Fruit fly (Drosophila melanogaster) whole organism, prepupa: Measurements from ENCODE around the gene CG14431.
A peak's percentile ranks its signal among the peaks of the same experiment; 100 is the strongest.

Experiments
- CG10631 ChIP-seq: fragments of 200-800 bp; sonication (Bioruptor generic); optimal IDR thresholded peaks from 2 replicates; lab custom pipeline; 2016; ENCODE audit warnings: missing biosample characterization, missing genetic modification characterization
- CG15336 ChIP-seq: fragments of 200-800 bp; sonication (Bioruptor generic); IDR thresholded peaks from 2 replicates; pipeline ENCODE4 v1.3.6; 2022; ENCODE audit warnings: missing biosample characterization, missing genetic modification characterization
- CG3032 ChIP-seq: fragments of 200-800 bp; optimal IDR thresholded peaks from 2 replicates; lab custom pipeline; 2019; ENCODE audit warnings: missing biosample characterization, mild to moderate bottlenecking, missing genetic modification characterization, moderate library complexity
- CG32006 ChIP-seq: fragments of 200-800 bp; sonication (Bioruptor generic); optimal IDR thresholded peaks from 3 replicates; lab custom pipeline; 2017; ENCODE audit warnings: missing biosample characterization, mild to moderate bottlenecking, missing genetic modification characterization
- CG34406 ChIP-seq: fragments of 200-800 bp; sonication (Bioruptor generic); optimal IDR thresholded peaks from 3 replicates; lab custom pipeline; 2016; ENCODE audit warnings: missing biosample characterization, missing genetic modification characterization
- CG3919 ChIP-seq: fragments of 200-800 bp; sonication (Bioruptor generic); optimal IDR thresholded peaks from 3 replicates; lab custom pipeline; 2016; ENCODE audit warnings: missing biosample characterization, missing genetic modification characterization
- CG6163 ChIP-seq: fragments of 200-800 bp; sonication (Bioruptor generic); IDR thresholded peaks from 3 replicates; pipeline ENCODE4 v1.3.6; 2022; ENCODE audit warnings: missing biosample characterization, missing genetic modification characterization
- CG6276 ChIP-seq: fragments of 200-800 bp; sonication (Bioruptor generic); optimal IDR thresholded peaks from 2 replicates; lab custom pipeline; 2017; ENCODE audit warnings: missing biosample characterization, mild to moderate bottlenecking, missing genetic modification characterization
- CG6792 ChIP-seq: fragments of 200-800 bp; sonication (Bioruptor generic); optimal IDR thresholded peaks from 3 replicates; lab custom pipeline; 2016; ENCODE audit warnings: missing biosample characterization, missing genetic modification characterization
- CG6854 ChIP-seq: fragments of 200-800 bp; sonication (Bioruptor generic); optimal IDR thresholded peaks from 2 replicates; lab custom pipeline; 2017; ENCODE audit warnings: missing biosample characterization, mild to moderate bottlenecking, missing genetic modification characterization
- CG7368 ChIP-seq: fragments of 200-800 bp; sonication (Bioruptor generic); optimal IDR thresholded peaks from 3 replicates; lab custom pipeline; 2016; ENCODE audit warnings: missing biosample characterization, missing genetic modification characterization
- CG8119 ChIP-seq: fragments of 200-800 bp; sonication (Bioruptor generic); IDR thresholded peaks from 3 replicates; pipeline ENCODE4 v1.3.6; 2022; ENCODE audit warnings: missing biosample characterization, missing genetic modification characterization
- CG8319 ChIP-seq: fragments of 200-800 bp; sonication (Bioruptor generic); optimal IDR thresholded peaks from 3 replicates; lab custom pipeline; 2016; ENCODE audit warnings: missing biosample characterization, missing genetic modification characterization
- Eip78C ChIP-seq: fragments of 200-800 bp; sonication (Bioruptor generic); peaks from one replicate; lab custom pipeline; 2016; ENCODE audit warnings: missing biosample characterization, missing genetic modification characterization
- Ets21C ChIP-seq: fragments of 200-800 bp; sonication (Bioruptor generic); optimal IDR thresholded peaks from 3 replicates; lab custom pipeline; 2016; ENCODE audit warnings: missing biosample characterization, missing genetic modification characterization
- Gug ChIP-seq: fragments of 200-800 bp; sonication (Bioruptor generic); IDR thresholded peaks from 2 replicates; pipeline ENCODE4 v1.3.6; 2022; ENCODE audit warnings: missing biosample characterization, missing genetic modification characterization
- Hr39 ChIP-seq: fragments of 200-800 bp; sonication (Bioruptor generic); optimal IDR thresholded peaks from 2 replicates; lab custom pipeline; 2016; ENCODE audit warnings: missing biosample characterization, missing genetic modification characterization
- Hr4 ChIP-seq: fragments of 200-800 bp; sonication (Bioruptor generic); optimal IDR thresholded peaks from 3 replicates; lab custom pipeline; 2016; ENCODE audit warnings: missing biosample characterization, missing genetic modification characterization
- Lpt ChIP-seq: fragments of 200-800 bp; sonication (Bioruptor generic); optimal IDR thresholded peaks from 3 replicates; lab custom pipeline; 2016; ENCODE audit warnings: missing biosample characterization, missing genetic modification characterization
- Met ChIP-seq: fragments of 200-800 bp; sonication (Bioruptor generic); optimal IDR thresholded peaks from 3 replicates; lab custom pipeline; 2016; ENCODE audit warnings: missing biosample characterization, missing genetic modification characterization
- OdsH ChIP-seq: fragments of 200-800 bp; sonication (Bioruptor generic); optimal IDR thresholded peaks from 3 replicates; lab custom pipeline; 2016; ENCODE audit warnings: missing biosample characterization, missing genetic modification characterization
- Smox ChIP-seq: fragments of 200-800 bp; sonication (Bioruptor generic); optimal IDR thresholded peaks from 3 replicates; lab custom pipeline; 2016; ENCODE audit warnings: missing biosample characterization, missing genetic modification characterization
- Sox102F ChIP-seq: fragments of 200-800 bp; sonication (Bioruptor generic); optimal IDR thresholded peaks from 2 replicates; lab custom pipeline; 2016; ENCODE audit warnings: missing biosample characterization, mild to moderate bottlenecking, missing genetic modification characterization
- Sox14 ChIP-seq: fragments of 200-800 bp; sonication (Bioruptor generic); optimal IDR thresholded peaks from 3 replicates; lab custom pipeline; 2016; ENCODE audit warnings: missing biosample characterization, missing genetic modification characterization
- achi ChIP-seq: fragments of 200-800 bp; sonication (Bioruptor generic); optimal IDR thresholded peaks from 3 replicates; lab custom pipeline; 2016; ENCODE audit warnings: missing biosample characterization, missing genetic modification characterization
- acj6 ChIP-seq: fragments of 200-800 bp; sonication (Bioruptor generic); optimal IDR thresholded peaks from 3 replicates; lab custom pipeline; 2016; ENCODE audit warnings: missing biosample characterization, missing genetic modification characterization
- cyc ChIP-seq: fragments of 200-800 bp; sonication (Bioruptor generic); optimal IDR thresholded peaks from 3 replicates; lab custom pipeline; 2016; ENCODE audit warnings: missing biosample characterization, missing genetic modification characterization
- dac ChIP-seq: fragments of 200-800 bp; sonication (Bioruptor generic); optimal IDR thresholded peaks from 2 replicates; lab custom pipeline; 2017; ENCODE audit warnings: missing biosample characterization, mild to moderate bottlenecking, missing genetic modification characterization
- dsx ChIP-seq: fragments of 200-800 bp; optimal IDR thresholded peaks from 3 replicates; lab custom pipeline; 2019; ENCODE audit warnings: missing biosample characterization, mild to moderate bottlenecking, missing genetic modification characterization, moderate library complexity; ENCODE audit not compliant: poor library complexity, severe bottlenecking
- eg ChIP-seq: fragments of 200-800 bp; sonication (Bioruptor generic); IDR thresholded peaks from 3 replicates; pipeline ENCODE4 v1.3.6; 2022; ENCODE audit warnings: missing biosample characterization, missing genetic modification characterization
- esn ChIP-seq: fragments of 200-800 bp; sonication (Bioruptor generic); optimal IDR thresholded peaks from 2 replicates; lab custom pipeline; 2016; ENCODE audit warnings: missing biosample characterization, mild to moderate bottlenecking, missing genetic modification characterization, moderate library complexity
- fd85E ChIP-seq: fragments of 200-800 bp; sonication (Bioruptor generic); optimal IDR thresholded peaks from 3 replicates; lab custom pipeline; 2016; ENCODE audit warnings: missing biosample characterization, missing genetic modification characterization
- fkh ChIP-seq: fragments of 200-800 bp; sonication (Bioruptor generic); optimal IDR thresholded peaks from 3 replicates; lab custom pipeline; 2017; ENCODE audit warnings: missing biosample characterization, mild to moderate bottlenecking, missing genetic modification characterization, moderate library complexity
- net ChIP-seq: fragments of 200-800 bp; sonication (Bioruptor generic); optimal IDR thresholded peaks from 3 replicates; lab custom pipeline; 2016; ENCODE audit warnings: missing biosample characterization, missing genetic modification characterization
- pdm3 ChIP-seq: fragments of 200-800 bp; sonication (Bioruptor generic); optimal IDR thresholded peaks from 3 replicates; lab custom pipeline; 2016; ENCODE audit warnings: missing biosample characterization, missing genetic modification characterization
- salr ChIP-seq, 2 experiments: fragments of 200-800 bp; sonication (Bioruptor generic); optimal IDR thresholded peaks; 3 replicates each; lab custom pipeline; 2016 to 2018; ENCODE audit warnings: missing biosample characterization in 2 of 2, missing genetic modification characterization in 2 of 2, mild to moderate bottlenecking in 1 of 2
- spab ChIP-seq: fragments of 200-800 bp; sonication (Bioruptor generic); optimal IDR thresholded peaks from 2 replicates; lab custom pipeline; 2017; ENCODE audit warnings: missing biosample characterization, mild to moderate bottlenecking, missing genetic modification characterization, missing genetic modification reagents
- ss ChIP-seq, 2 experiments: fragments of 200-800 bp; sonication (Bioruptor generic); optimal IDR thresholded peaks; 2 replicates in 1 of 2; 3 replicates in 1 of 2; lab custom pipeline; 2017 to 2018; ENCODE audit warnings: mild to moderate bottlenecking in 2 of 2, missing biosample characterization in 2 of 2, missing genetic modification characterization in 2 of 2, moderate library complexity in 1 of 2
- svp ChIP-seq: fragments of 200-800 bp; sonication (Bioruptor generic); peaks from one replicate; lab custom pipeline; 2016; ENCODE audit warnings: missing biosample characterization, missing genetic modification characterization
- topi ChIP-seq: fragments of 200-800 bp; sonication (Bioruptor generic); optimal IDR thresholded peaks from 3 replicates; lab custom pipeline; 2016; ENCODE audit warnings: missing biosample characterization, missing genetic modification characterization
- vri ChIP-seq: fragments of 200-800 bp; sonication (Bioruptor generic); optimal IDR thresholded peaks from 3 replicates; lab custom pipeline; 2016; ENCODE audit warnings: missing biosample characterization, mild to moderate bottlenecking, missing genetic modification characterization

The CG14431 gene

DNA sequence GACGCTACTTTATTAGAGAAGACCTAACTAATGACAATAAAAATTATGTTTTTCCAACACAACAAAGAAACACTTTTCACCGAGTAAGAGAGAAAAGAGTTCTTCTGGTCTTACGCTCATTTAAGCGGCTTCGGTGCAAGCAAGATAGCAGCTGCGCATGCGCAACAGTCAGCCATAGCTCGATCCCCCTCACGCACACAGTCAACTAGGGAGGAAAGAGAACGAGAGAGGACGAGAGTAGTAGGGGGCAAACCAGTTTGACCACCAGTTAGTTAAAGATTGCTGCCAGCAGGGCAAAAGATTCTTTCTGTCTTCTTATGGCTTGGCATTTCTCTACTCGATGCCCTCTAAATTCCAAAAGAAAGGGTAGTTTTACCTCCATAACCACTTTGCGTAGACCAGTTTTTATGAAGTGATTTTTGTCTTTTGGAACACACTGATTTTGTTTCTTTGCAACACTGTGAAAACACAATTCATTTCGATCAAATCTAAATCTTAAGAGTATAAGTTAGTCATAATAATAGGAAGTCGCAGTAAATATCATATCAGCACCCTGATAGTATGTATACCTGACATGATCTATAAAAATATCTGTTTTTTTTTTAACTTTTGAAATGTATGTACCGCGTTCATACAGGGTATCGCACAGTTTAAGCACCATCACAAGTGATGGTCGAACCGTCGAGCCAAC, 92.5 kb downstream of the CG14431 start (continued):
- no peak for TF ChIP-seq fd85E (GFP tag; lab: Kevin White, UChicago)
- peak; percentile 37 for TF ChIP-seq OdsH

DNA sequence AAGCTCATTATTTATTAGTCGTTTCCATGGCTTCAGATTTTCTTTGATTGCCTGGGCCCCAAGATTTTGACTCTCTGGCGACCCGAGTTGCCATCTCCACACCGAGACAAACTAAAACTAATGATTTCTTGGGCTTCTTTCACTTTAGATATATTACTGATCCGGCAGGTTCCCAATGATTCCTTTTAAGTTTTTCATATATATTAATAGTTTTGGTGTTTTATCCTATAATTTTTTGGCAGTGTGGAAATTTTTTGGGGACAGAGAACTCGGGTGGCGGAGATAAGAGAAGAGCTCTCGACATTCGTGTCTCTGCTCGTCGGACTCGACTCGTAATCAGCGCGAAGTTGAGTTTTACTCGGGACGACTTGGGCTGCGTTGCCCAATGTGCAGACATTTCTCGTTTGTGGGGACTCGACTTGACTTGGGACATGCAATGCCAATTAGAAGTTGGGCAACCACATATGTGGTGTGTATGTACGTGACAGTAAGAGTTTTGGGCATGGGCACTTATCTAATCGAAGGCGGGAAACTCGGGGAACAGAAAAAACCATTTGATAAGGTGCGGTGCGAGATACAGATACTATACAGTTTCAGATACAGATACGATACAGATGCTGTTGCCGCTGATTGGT, 93.2 kb downstream of the CG14431 start:
- TF ChIP-seq CG8319 (no peak), CG3032 (tag; lab: Kevin White, UChicago) (peak; percentile 18), CG32006 (GFP tag; lab: Kevin White, UChicago) (peak; percentile 61), CG34406 (GFP tag; lab: Kevin White, UChicago) (peak; percentile 32), ss (GFP tag; optimal IDR thresholded peaks at IDR 0.05; lab: Kevin White, UChicago) (peak in 1 of 2 experiments; percentile 19), Sox14 (GFP tag; lab: Kevin White, UChicago) (peak; percentile 7), dac (GFP tag; lab: Kevin White, UChicago) (no peak), OdsH (peak; percentile 8), CG7368 (GFP tag; lab: Kevin White, UChicago) (no peak), Smox (GFP tag; lab: Kevin White, UChicago) (peak; percentile 20), CG3919 (GFP tag; lab: Kevin White, UChicago) (peak; percentile 11), acj6 (GFP tag; lab: Kevin White, UChicago) (peak; percentile 17), net (GFP tag; lab: Kevin White, UChicago) (peak; percentile 18), vri (peak; percentile 56), Met (GFP tag; lab: Kevin White, UChicago) (peak; percentile 64), CG15336 (GFP tag; lab: Robert Waterston, UW) (peak; percentile 41; the same call in 1 of the 2 replicates), achi (GFP tag; lab: Kevin White, UChicago) (peak; percentile 40), cyc (GFP tag; lab: Kevin White, UChicago) (peak; percentile 24), spab (GFP tag; lab: Kevin White, UChicago) (peak; percentile 2), salr (GFP tag; optimal IDR thresholded peaks at IDR 0.05; lab: Kevin White, UChicago) (peak in 1 of 2 experiments; percentile 33), CG6792 (GFP tag; lab: Kevin White, UChicago) (peak; percentile 17), CG6854 (no peak), svp (GFP tag; lab: Kevin White, UChicago) (peak; percentile 81), esn (peak; percentile 68), Lpt (GFP tag; lab: Kevin White, UChicago) (no peak), Sox102F (GFP tag; lab: Kevin White, UChicago) (peak; percentile 37), pdm3 (peak; percentile 42), Gug (GFP tag; lab: Robert Waterston, UW) (0 out of 2 replicates have a peak, but pooled peaks have one; percentile 15), topi (GFP tag; lab: Kevin White, UChicago) (peak; percentile 62), fkh (no peak), Ets21C (GFP tag; lab: Kevin White, UChicago) (peak; percentile 7), Hr4 (no peak), eg (GFP tag; lab: Robert Waterston, UW) (peak; percentile 68), Hr39 (GFP tag; lab: Kevin White, UChicago) (peak; percentile 36), CG6163 (GFP tag; lab: Robert Waterston, UW) (no peak), dsx (GFP tag; lab: Kevin White, UChicago) (peak; percentile 21), CG6276 (GFP tag; lab: Kevin White, UChicago) (peak; percentile 33), CG8119 (GFP tag; lab: Robert Waterston, UW) (0 out of 3 replicates have a peak, but pooled peaks have one; percentile 35), Eip78C (GFP tag; lab: Kevin White, UChicago) (peak; percentile 74), CG10631 (GFP tag; lab: Kevin White, UChicago) (no peak)
